Fruit fly (Drosophila melanogaster): ENCODE measurements around the gene CarT.

Gene CarT

DNA sequence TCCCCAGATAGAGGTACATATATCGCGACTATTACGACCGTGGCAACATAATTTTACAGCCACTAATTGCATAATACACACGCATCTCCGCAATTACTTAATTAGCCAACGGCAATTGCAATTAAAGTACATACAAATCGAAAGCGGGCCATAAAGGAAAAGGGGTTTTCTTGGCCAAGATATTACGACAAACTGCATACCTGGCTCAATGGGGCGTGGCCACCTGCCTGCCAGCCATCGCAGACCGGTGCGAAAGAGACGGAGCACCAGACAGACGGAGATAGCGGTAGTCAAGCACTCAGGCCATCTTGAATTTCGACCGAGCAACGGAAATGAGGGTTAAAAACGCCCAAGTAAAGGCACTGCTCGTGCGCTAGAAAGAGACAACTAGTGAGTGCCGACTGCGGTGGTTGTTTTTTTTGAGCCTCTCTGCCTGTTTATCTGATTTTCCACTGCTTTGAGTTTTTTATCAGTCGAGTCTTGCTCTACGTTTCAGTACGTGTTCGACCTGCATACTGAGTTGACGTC, 40.2 kb upstream of the CarT start, which contains the start of gene cad (continued):
- TF ChIP-seq CG6654 (GFP tag; optimal IDR thresholded peaks at IDR 0.05) (no peak), CG11093 (GFP tag; IDR thresholded peaks at IDR 0.05) (no peak), hth (optimal IDR thresholded peaks at IDR 0.05) (no peak), al (GFP tag; IDR thresholded peaks at IDR 0.05) (no peak), Pdp1 (GFP tag; optimal IDR thresholded peaks at IDR 0.05) (peak in 1 of 2 experiments; percentile 15), C15 (GFP tag; IDR thresholded peaks at IDR 0.05) (no peak), cad (GFP tag; optimal IDR thresholded peaks at IDR 0.05) (peak; percentile 94), CG32772 (GFP tag; IDR thresholded peaks at IDR 0.05) (peak; percentile 80), HHEX (GFP tag; optimal IDR thresholded peaks at IDR 0.05) (peak; percentile 15), Xrp1 (GFP tag; IDR thresholded peaks at IDR 0.05) (peak; percentile 35; the same call in 1 of the 2 replicates), CG33557 (GFP tag; optimal IDR thresholded peaks at IDR 0.05) (peak; percentile 5), aop (GFP tag; IDR thresholded peaks at IDR 0.05) (peak; percentile 62; the same call in 1 of the 2 replicates), CG8765 (GFP tag; IDR thresholded peaks at IDR 0.05) (no peak)

DNA sequence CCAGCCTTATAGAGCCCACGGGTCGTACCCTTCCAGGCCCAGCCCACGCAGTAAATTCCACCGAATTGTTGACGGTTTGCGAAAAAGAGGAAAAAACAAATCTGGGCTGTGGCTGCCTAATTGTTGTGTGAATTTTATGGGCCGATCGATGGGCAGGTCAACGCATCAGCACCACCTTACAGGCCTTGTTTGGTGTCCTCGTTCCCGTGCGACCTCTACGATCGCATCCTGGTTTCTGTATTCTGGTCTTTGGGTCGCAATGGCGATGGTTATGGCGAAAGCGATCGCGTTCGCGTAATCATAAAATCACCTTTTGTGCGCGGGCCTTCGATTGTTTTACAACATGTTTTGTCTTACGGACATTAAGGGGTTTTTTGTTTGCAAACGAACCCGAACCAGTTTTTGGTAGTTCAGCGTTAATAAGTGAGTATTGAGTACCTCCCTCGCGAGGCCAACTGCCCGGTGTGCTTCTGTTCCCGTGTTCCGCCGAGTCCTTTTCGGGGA, 38.5 kb upstream of the CarT start:
- TF ChIP-seq al (GFP tag; IDR thresholded peaks at IDR 0.05) (no peak), CG13424 (tag; optimal IDR thresholded peaks at IDR 0.05) (no peak), Dp (GFP tag; optimal IDR thresholded peaks at IDR 0.05) (no peak), D (optimal IDR thresholded peaks at IDR 0.05) (peak; percentile 88), D (GFP tag; optimal IDR thresholded peaks at IDR 0.05) (no peak), inv (GFP tag; IDR thresholded peaks at IDR 0.05; ENCODE audit: partially characterized antibody) (no peak), esg (GFP tag; conservative IDR thresholded peaks at IDR 0.05) (no peak), CG5180 (GFP tag; optimal IDR thresholded peaks at IDR 0.05) (peak; percentile 2), Nf-YA (GFP tag; IDR thresholded peaks at IDR 0.05) (no peak), CG1603 (tag; optimal IDR thresholded peaks at IDR 0.05) (no peak), sd (tag; optimal IDR thresholded peaks at IDR 0.05) (no peak), CG8765 (GFP tag; IDR thresholded peaks at IDR 0.05) (no peak), CG11560 (tag; IDR thresholded peaks at IDR 0.05) (no peak), CG15479 (GFP tag; optimal IDR thresholded peaks at IDR 0.05) (peak; percentile 97), fru (optimal IDR thresholded peaks at IDR 0.05) (no peak), CG15269 (tag; optimal IDR thresholded peaks at IDR 0.05) (no peak), Six4 (GFP tag; optimal IDR thresholded peaks at IDR 0.05) (no peak), Sox100B (GFP tag; optimal IDR thresholded peaks at IDR 0.05) (no peak), CG6791 (GFP tag; IDR thresholded peaks at IDR 0.05; ENCODE audit: partially characterized antibody) (0 out of 3 replicates have a peak, but pooled peaks have one; percentile 6), Camta (GFP tag; optimal IDR thresholded peaks at IDR 0.05) (no peak), zen (tag; optimal IDR thresholded peaks at IDR 0.05) (peak; percentile 38), tll (GFP tag; optimal IDR thresholded peaks at IDR 0.05) (peak in 1 of 2 experiments; percentile 92), CG17385 (GFP tag; optimal IDR thresholded peaks at IDR 0.05) (no peak), CG17186 (GFP tag; optimal IDR thresholded peaks at IDR 0.05) (no peak), HLHmδ (GFP tag; optimal IDR thresholded peaks at IDR 0.05) (no peak), CG17328 (GFP tag; IDR thresholded peaks at IDR 0.05) (no peak), sens (GFP tag) (no peak), cad (GFP tag; optimal IDR thresholded peaks at IDR 0.05) (peak; percentile 99)

DNA sequence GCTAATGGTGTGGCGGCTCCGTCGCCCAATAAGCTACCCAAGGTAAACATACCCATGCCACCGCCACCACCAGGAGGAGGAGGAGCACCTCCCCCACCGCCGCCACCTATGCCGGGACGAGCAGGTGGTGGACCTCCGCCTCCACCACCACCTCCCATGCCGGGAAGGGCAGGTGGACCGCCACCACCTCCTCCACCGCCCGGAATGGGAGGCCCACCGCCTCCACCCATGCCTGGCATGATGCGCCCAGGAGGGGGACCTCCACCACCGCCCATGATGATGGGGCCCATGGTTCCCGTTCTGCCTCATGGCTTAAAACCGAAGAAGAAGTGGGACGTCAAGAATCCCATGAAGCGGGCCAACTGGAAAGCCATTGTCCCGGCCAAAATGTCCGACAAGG, 34.6 kb upstream of the CarT start:
- no peak for TF ChIP-seq BtbVII (GFP tag; optimal IDR thresholded peaks at IDR 0.05)
- TF ChIP-seq klu (GFP tag; IDR thresholded peaks at IDR 0.05), result no peak
- 0 out of 3 replicates have a peak, but pooled peaks have one; percentile 6 for TF ChIP-seq ken (GFP tag; IDR thresholded peaks at IDR 0.05)
- TF ChIP-seq Dfd (GFP tag; optimal IDR thresholded peaks at IDR 0.05), result no peak
- no peak for TF ChIP-seq H2.0 (GFP tag; IDR thresholded peaks at IDR 0.05)
- TF ChIP-seq CG16863 (GFP tag; optimal IDR thresholded peaks at IDR 0.05), result no peak
- no peak for TF ChIP-seq Scr (GFP tag; IDR thresholded peaks at IDR 0.05; ENCODE audit: partially characterized antibody)
- TF ChIP-seq CG3726 (GFP tag; IDR thresholded peaks at IDR 0.05), result 0 out of 3 replicates have a peak, but pooled peaks have one; percentile 55
- TF ChIP-seq sisA (GFP tag; IDR thresholded peaks at IDR 0.05), result no peak
- TF ChIP-seq bbx (GFP tag; IDR thresholded peaks at IDR 0.05; ENCODE audit: partially characterized antibody), result no peak
- TF ChIP-seq Bgb (GFP tag; IDR thresholded peaks at IDR 0.05; ENCODE audit: partially characterized antibody), result 0 out of 2 replicates have a peak, but pooled peaks have one; percentile 14
- TF ChIP-seq chinmo (GFP tag; IDR thresholded peaks at IDR 0.05; ENCODE audit: partially characterized antibody), result no peak
